Worm (Caenorhabditis elegans): ENCODE results near the gene srh-233.

DNA sequence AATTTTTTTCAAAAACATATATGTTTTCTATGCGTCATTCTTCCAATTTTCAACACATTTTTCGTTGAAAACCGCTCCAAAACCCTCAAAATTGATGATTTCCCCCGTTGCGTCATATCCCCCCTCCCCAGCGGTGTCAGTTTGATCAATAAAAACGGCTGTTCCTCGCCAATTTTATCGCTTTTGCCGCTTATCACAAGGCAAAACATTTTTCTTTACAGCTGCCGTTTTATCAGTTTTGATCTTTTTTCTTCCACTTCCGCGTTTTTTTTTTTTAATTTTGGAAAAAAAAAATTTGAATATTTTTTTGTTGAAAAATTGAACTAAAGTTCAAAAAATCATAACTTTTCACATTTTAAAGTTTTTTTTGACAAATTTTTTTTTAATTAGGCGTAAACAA lies 38.0 kb upstream of the srh-233 start:
- TF ChIP-seq nhr-12 (tag; optimal IDR thresholded peaks at IDR 0.05) (no peak), snpc-4 (tag; optimal IDR thresholded peaks at IDR 0.05) (no peak), elt-3 (tag; optimal IDR thresholded peaks at IDR 0.05) (no peak), ces-1 (GFP tag; optimal IDR thresholded peaks at IDR 0.05) (no peak), lin-32 (GFP tag; optimal IDR thresholded peaks at IDR 0.05) (no peak), unc-62 (GFP tag; optimal IDR thresholded peaks at IDR 0.05) (no peak), lsy-2 (tag; optimal IDR thresholded peaks at IDR 0.05) (no peak), nhr-237 (tag; optimal IDR thresholded peaks at IDR 0.05) (no peak)

Measured in whole organism, mixed stage, embryonic.